Worm (Caenorhabditis elegans): ENCODE data around the gene H11E01.2.

DNA sequence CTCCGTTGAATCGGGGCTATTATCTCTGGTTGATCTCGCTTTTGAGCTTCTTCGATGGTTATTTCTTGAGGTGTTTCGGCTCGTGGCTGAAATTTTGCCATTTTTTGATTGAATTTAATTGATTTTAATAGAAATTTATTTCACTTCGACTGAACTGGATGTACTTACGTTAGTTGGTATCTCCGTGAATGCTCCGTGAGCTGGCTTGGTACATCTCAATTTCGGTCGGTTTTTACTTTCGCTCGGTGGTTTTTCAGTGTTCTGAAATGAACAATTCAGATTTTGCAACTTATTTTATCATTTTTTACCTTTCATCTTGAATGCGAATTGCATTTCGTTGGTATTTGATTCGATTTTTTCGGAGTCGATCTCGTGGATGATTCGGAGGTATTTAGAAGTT is 44.1 kb downstream of the H11E01.2 start, which contains the start of gene R09H3.2:
- TF ChIP-seq F49E8.2 (tag; optimal IDR thresholded peaks at IDR 0.05; ENCODE audit: borderline replicate concordance) (no peak), lin-13 (GFP tag; optimal IDR thresholded peaks at IDR 0.05) (no peak), F37D6.2 (tag; optimal IDR thresholded peaks at IDR 0.05) (no peak), ceh-82 (tag; optimal IDR thresholded peaks at IDR 0.05) (no peak), F10B5.3 (tag; optimal IDR thresholded peaks at IDR 0.05) (no peak)

Measured in whole organism, L4 larva.